Fruit fly (Drosophila melanogaster) whole organism, embryonic: ENCODE data around the gene SrpRbeta.

ENCODE experiments used
- Asciz ChIP-seq: fragments of 200-800 bp; sonication (Bioruptor generic); optimal IDR thresholded peaks from 2 replicates; lab custom pipeline; 2017; ENCODE audit warnings: missing biosample characterization, mild to moderate bottlenecking, missing genetic modification characterization, missing genetic modification reagents
- C15 ChIP-seq: fragments of 200-800 bp; sonication (Bioruptor generic); IDR thresholded peaks from 3 replicates; pipeline ENCODE4 v1.3.6; 2022; ENCODE audit warnings: missing biosample characterization, missing genetic modification characterization
- CG10274 ChIP-seq: fragments of 200-800 bp; sonication (Bioruptor generic); optimal IDR thresholded peaks from 3 replicates; lab custom pipeline; 2017; ENCODE audit warnings: missing biosample characterization, mild to moderate bottlenecking, missing genetic modification characterization
- CG12219 ChIP-seq: fragments of 200-800 bp; sonication (Bioruptor generic); optimal IDR thresholded peaks from 3 replicates; lab custom pipeline; 2018; ENCODE audit warnings: missing biosample characterization, mild to moderate bottlenecking, missing genetic modification characterization
- CG1233 ChIP-seq: fragments of 200-800 bp; sonication (Bioruptor generic); optimal IDR thresholded peaks from 4 replicates; lab custom pipeline; 2018; ENCODE audit warnings: missing biosample characterization, mild to moderate bottlenecking, missing genetic modification characterization
- CG12391 ChIP-seq: fragments of 200-800 bp; sonication (Bioruptor generic); optimal IDR thresholded peaks from 3 replicates; lab custom pipeline; 2018; ENCODE audit warnings: missing biosample characterization, mild to moderate bottlenecking, missing genetic modification characterization, moderate library complexity
- CG13287 ChIP-seq: fragments of 200-800 bp; sonication (Bioruptor generic); IDR thresholded peaks from 2 replicates; pipeline ENCODE4 v1.3.6; 2022; ENCODE audit warnings: missing biosample characterization, missing genetic modification characterization; ENCODE audit not compliant: partially characterized antibody
- CG13624 ChIP-seq: fragments of 200-800 bp; sonication (Bioruptor generic); optimal IDR thresholded peaks from 2 replicates; lab custom pipeline; 2016; ENCODE audit warnings: missing biosample characterization, missing genetic modification characterization
- CG14014 ChIP-seq: fragments of 200-800 bp; sonication (Bioruptor generic); IDR thresholded peaks from 2 replicates; pipeline ENCODE4 v1.3.6; 2022; ENCODE audit warnings: missing biosample characterization, missing genetic modification characterization
- CG14860 ChIP-seq: fragments of 200-800 bp; sonication (Bioruptor generic); IDR thresholded peaks from 3 replicates; pipeline ENCODE4 v1.3.6; 2022; ENCODE audit warnings: missing biosample characterization, missing genetic modification characterization; ENCODE audit not compliant: partially characterized antibody
- CG15269 ChIP-seq: fragments of 200-800 bp; sonication (Bioruptor generic); optimal IDR thresholded peaks from 2 replicates; lab custom pipeline; 2018; ENCODE audit warnings: missing biosample characterization, mild to moderate bottlenecking, missing genetic modification characterization, moderate library complexity
- CG1603 ChIP-seq: fragments of 200-800 bp; sonication (Bioruptor generic); optimal IDR thresholded peaks from 2 replicates; lab custom pipeline; 2019; ENCODE audit warnings: missing biosample characterization, mild to moderate bottlenecking, missing genetic modification characterization, moderate library complexity
- CG17328 ChIP-seq: fragments of 200-800 bp; sonication (Bioruptor generic); IDR thresholded peaks from 2 replicates; pipeline ENCODE4 v1.3.6; 2022; ENCODE audit warnings: missing biosample characterization, missing genetic modification characterization
- CG18599 ChIP-seq: fragments of 200-800 bp; sonication (Bioruptor generic); optimal IDR thresholded peaks from 3 replicates; lab custom pipeline; 2017; ENCODE audit warnings: missing biosample characterization, missing genetic modification characterization, mild to moderate bottlenecking, moderate library complexity, missing genetic modification reagents
- CG2678 ChIP-seq: fragments of 200-800 bp; sonication (Bioruptor generic); optimal IDR thresholded peaks from 3 replicates; lab custom pipeline; 2019; ENCODE audit warnings: missing biosample characterization, mild to moderate bottlenecking, missing genetic modification characterization, moderate library complexity
- CG3065 ChIP-seq: fragments of 200-800 bp; sonication (Bioruptor generic); optimal IDR thresholded peaks from 2 replicates; lab custom pipeline; 2016; ENCODE audit warnings: missing biosample characterization, missing genetic modification characterization
- CG34422 ChIP-seq: fragments of 200-800 bp; sonication (Bioruptor generic); IDR thresholded peaks from 3 replicates; pipeline ENCODE4 v1.3.6; 2022; ENCODE audit warnings: missing biosample characterization, missing genetic modification characterization
- CG4707 ChIP-seq: fragments of 200-800 bp; sonication (Bioruptor generic); optimal IDR thresholded peaks from 2 replicates; lab custom pipeline; 2018; ENCODE audit warnings: missing biosample characterization, mild to moderate bottlenecking, missing genetic modification characterization, moderate library complexity
- CG4820 ChIP-seq: fragments of 200-800 bp; sonication (Bioruptor generic); optimal IDR thresholded peaks from 3 replicates; lab custom pipeline; 2016; ENCODE audit warnings: missing biosample characterization, missing genetic modification characterization
- CG5953 ChIP-seq: fragments of 200-800 bp; sonication (Bioruptor generic); IDR thresholded peaks from 2 replicates; pipeline ENCODE4 v1.3.6; 2022; ENCODE audit warnings: missing biosample characterization, missing genetic modification characterization
- CG6175 ChIP-seq: fragments of 200-800 bp; sonication (Bioruptor generic); IDR thresholded peaks from 3 replicates; pipeline ENCODE4 v1.3.6; 2022; ENCODE audit warnings: missing biosample characterization, missing genetic modification characterization
- CG6272 ChIP-seq: fragments of 200-800 bp; sonication (Bioruptor generic); IDR thresholded peaks from 2 replicates; pipeline ENCODE4 v1.3.6; 2022; ENCODE audit warnings: missing biosample characterization, missing genetic modification characterization
- CG6813 ChIP-seq: fragments of 200-800 bp; sonication (Bioruptor generic); optimal IDR thresholded peaks from 2 replicates; lab custom pipeline; 2017; ENCODE audit warnings: missing biosample characterization, missing genetic modification characterization, mild to moderate bottlenecking, moderate library complexity, missing genetic modification reagents
- CG7839 ChIP-seq: fragments of 200-800 bp; sonication (Bioruptor generic); optimal IDR thresholded peaks from 3 replicates; lab custom pipeline; 2018; ENCODE audit warnings: missing biosample characterization, mild to moderate bottlenecking, missing genetic modification characterization, moderate library complexity
- CG9727 ChIP-seq: fragments of 200-800 bp; sonication (Bioruptor generic); optimal IDR thresholded peaks from 3 replicates; lab custom pipeline; 2017; ENCODE audit warnings: missing biosample characterization, mild to moderate bottlenecking, missing genetic modification characterization
- D19B ChIP-seq: fragments of 200-800 bp; sonication (Bioruptor generic); optimal IDR thresholded peaks from 2 replicates; lab custom pipeline; 2017; ENCODE audit warnings: missing biosample characterization, mild to moderate bottlenecking, missing genetic modification characterization
- Dbx ChIP-seq: fragments of 200-800 bp; sonication (Bioruptor generic); IDR thresholded peaks from 3 replicates; pipeline ENCODE4 v1.3.6; 2022; ENCODE audit warnings: missing biosample characterization, missing genetic modification characterization
- Dll ChIP-seq: fragments of 200-800 bp; sonication (Bioruptor generic); IDR thresholded peaks from 4 replicates; pipeline ENCODE4 v1.3.6; 2022; ENCODE audit warnings: missing biosample characterization, missing genetic modification characterization; ENCODE audit not compliant: partially characterized antibody
- Hr78 ChIP-seq, 2 experiments: fragments of 200-800 bp in 1 of 2; fragments of >200 bp in 1 of 2; sonication (Bioruptor generic) in 1 of 2; optimal IDR thresholded peaks; 2 replicates each; lab custom pipeline; 2017 to 2019; ENCODE audit warnings: missing biosample characterization in 2 of 2, missing genetic modification characterization in 2 of 2, mild to moderate bottlenecking in 1 of 2, moderate library complexity in 1 of 2
- Lpt ChIP-seq: fragments of >200 bp; optimal IDR thresholded peaks from 2 replicates; lab custom pipeline; 2018; ENCODE audit warnings: missing biosample characterization, missing genetic modification characterization
- MESR4 ChIP-seq: fragments of 200-800 bp; sonication (Bioruptor generic); optimal IDR thresholded peaks from 2 replicates; lab custom pipeline; 2018; ENCODE audit warnings: missing biosample characterization, mild to moderate bottlenecking, missing genetic modification characterization, moderate library complexity
- Mes4 ChIP-seq: fragments of 200-800 bp; sonication (Bioruptor generic); optimal IDR thresholded peaks from 2 replicates; lab custom pipeline; 2016; ENCODE audit warnings: missing biosample characterization, missing genetic modification characterization
- Oaz ChIP-seq: fragments of 200-800 bp; sonication (Bioruptor generic); IDR thresholded peaks from 2 replicates; pipeline ENCODE4 v1.3.6; 2022; ENCODE audit warnings: missing biosample characterization, missing genetic modification characterization
- Sry-β ChIP-seq: fragments of 200-800 bp; sonication (Bioruptor generic); optimal IDR thresholded peaks from 2 replicates; lab custom pipeline; 2018; ENCODE audit warnings: missing biosample characterization, mild to moderate bottlenecking, missing genetic modification characterization, moderate library complexity
- Xbp1 ChIP-seq: fragments of 200-800 bp; sonication (Bioruptor generic); optimal IDR thresholded peaks from 3 replicates; lab custom pipeline; 2016; ENCODE audit warnings: missing biosample characterization, mild to moderate bottlenecking, missing genetic modification characterization
- ato ChIP-seq: fragments of 200-800 bp; sonication (Bioruptor generic); IDR thresholded peaks from 2 replicates; pipeline ENCODE4 v1.3.6; 2022; ENCODE audit warnings: missing biosample characterization, missing genetic modification characterization; ENCODE audit not compliant: partially characterized antibody
- dmrt99B ChIP-seq: fragments of 200-800 bp; sonication (Bioruptor generic); optimal IDR thresholded peaks from 2 replicates; lab custom pipeline; 2018; ENCODE audit warnings: missing biosample characterization, mild to moderate bottlenecking, missing genetic modification characterization, moderate library complexity
- fd3F ChIP-seq: fragments of 200-800 bp; sonication (Bioruptor generic); optimal IDR thresholded peaks from 2 replicates; lab custom pipeline; 2018; ENCODE audit warnings: missing biosample characterization, mild to moderate bottlenecking, missing genetic modification characterization, moderate library complexity
- fru ChIP-seq: fragments of >200 bp; optimal IDR thresholded peaks from 2 replicates; lab custom pipeline; 2017
- gem ChIP-seq: fragments of 200-800 bp; sonication (Bioruptor generic); optimal IDR thresholded peaks from 2 replicates; lab custom pipeline; 2019; ENCODE audit warnings: missing biosample characterization, mild to moderate bottlenecking, missing genetic modification characterization, moderate library complexity
- grn ChIP-seq: fragments of 200-800 bp; sonication (Bioruptor generic); optimal IDR thresholded peaks from 3 replicates; lab custom pipeline; 2017; ENCODE audit warnings: missing biosample characterization, missing genetic modification characterization
- her ChIP-seq: fragments of 200-800 bp; sonication (Bioruptor generic); optimal IDR thresholded peaks from 2 replicates; lab custom pipeline; 2016; ENCODE audit warnings: missing biosample characterization, missing genetic modification characterization
- jigr1 ChIP-seq: fragments of 200-800 bp; sonication (Bioruptor generic); IDR thresholded peaks from 3 replicates; pipeline ENCODE4 v1.3.6; 2022; ENCODE audit warnings: missing biosample characterization, missing genetic modification characterization
- kay ChIP-seq: fragments of 200-800 bp; sonication (Bioruptor generic); optimal IDR thresholded peaks from 2 replicates; lab custom pipeline; 2016; ENCODE audit warnings: missing biosample characterization, missing genetic modification characterization
- lab ChIP-seq: fragments of 200-800 bp; sonication (Bioruptor generic); optimal IDR thresholded peaks from 3 replicates; lab custom pipeline; 2017; ENCODE audit warnings: missing biosample characterization, missing genetic modification characterization, mild to moderate bottlenecking, moderate library complexity, missing genetic modification reagents
- pzg ChIP-seq: fragments of 200-800 bp; sonication (Bioruptor generic); optimal IDR thresholded peaks from 3 replicates; lab custom pipeline; 2018; ENCODE audit warnings: missing biosample characterization, mild to moderate bottlenecking, missing genetic modification characterization, moderate library complexity
- sens-2 ChIP-seq: fragments of 200-800 bp; sonication (Bioruptor generic); IDR thresholded peaks from 2 replicates; pipeline ENCODE4 v1.3.6; 2022; ENCODE audit warnings: missing biosample characterization, missing genetic modification characterization
- sima ChIP-seq: fragments of 200-800 bp; sonication (Bioruptor generic); optimal IDR thresholded peaks from 2 replicates; lab custom pipeline; 2016; ENCODE audit warnings: missing biosample characterization, missing genetic modification characterization
- tio ChIP-seq: fragments of 200-800 bp; sonication (Bioruptor generic); optimal IDR thresholded peaks from 2 replicates; lab custom pipeline; 2017; ENCODE audit warnings: missing biosample characterization, missing genetic modification characterization, inconsistent platforms
- tup ChIP-seq: fragments of 200-800 bp; sonication (Bioruptor generic); optimal IDR thresholded peaks from 2 replicates; lab custom pipeline; 2016; ENCODE audit warnings: missing biosample characterization, mild to moderate bottlenecking, missing genetic modification characterization, moderate library complexity

Gene SrpRbeta

dm6 chr3L:8683773-8684172 is 36.3 kb downstream of the SrpRbeta start (continued):
- TF ChIP-seq D19B (GFP tag; lab: Kevin White, UChicago): no peak
- no peak for TF ChIP-seq C15 (GFP tag; lab: Robert Waterston, UW)
- no peak for TF ChIP-seq CG4820 (GFP tag; lab: Kevin White, UChicago)
- TF ChIP-seq dmrt99B (tag; lab: Kevin White, UChicago): no peak
- TF ChIP-seq ato (GFP tag; lab: Robert Waterston, UW): no peak
- TF ChIP-seq sima (GFP tag; lab: Kevin White, UChicago): no peak
- TF ChIP-seq CG5953 (GFP tag; lab: Robert Waterston, UW): no peak
- no peak for TF ChIP-seq Sry-β (GFP tag; lab: Kevin White, UChicago)
- TF ChIP-seq CG6813 (GFP tag; lab: Kevin White, UChicago): peak; percentile 52
- no peak for TF ChIP-seq her (GFP tag; lab: Kevin White, UChicago)
- 0 out of 3 replicates have a peak, but pooled peaks have one; percentile 51 for TF ChIP-seq Dbx (GFP tag; lab: Robert Waterston, UW)
- no peak for TF ChIP-seq CG6272 (GFP tag; lab: Robert Waterston, UW)
- no peak for TF ChIP-seq pzg (GFP tag; lab: Kevin White, UChicago)
- peak; percentile 13 for TF ChIP-seq CG2678
- peak; percentile 71 for TF ChIP-seq lab (GFP tag; lab: Kevin White, UChicago)
- peak; percentile 6 for TF ChIP-seq CG1233 (GFP tag; lab: Kevin White, UChicago)
- TF ChIP-seq CG1603 (tag; lab: Kevin White, UChicago): peak; percentile 19
- peak; percentile 7 for TF ChIP-seq Asciz (GFP tag; lab: Kevin White, UChicago)
- no peak for TF ChIP-seq gem (tag; lab: Kevin White, UChicago)
- no peak for TF ChIP-seq CG3065 (GFP tag; lab: Kevin White, UChicago)
- no peak for TF ChIP-seq CG12391
- no peak for TF ChIP-seq fru (lab: Kevin White, UChicago)
- no peak for TF ChIP-seq CG13624 (GFP tag; lab: Kevin White, UChicago)
- no peak for TF ChIP-seq CG34422 (GFP tag; lab: Robert Waterston, UW)
- 0 out of 3 replicates have a peak, but pooled peaks have one; percentile 54 for TF ChIP-seq CG6175 (GFP tag; lab: Robert Waterston, UW)
- no peak for TF ChIP-seq fd3F (GFP tag; lab: Kevin White, UChicago)
- peak; percentile 60 for TF ChIP-seq CG18599 (GFP tag; lab: Kevin White, UChicago)
- no peak for TF ChIP-seq CG4707 (GFP tag; lab: Kevin White, UChicago)
- no peak for TF ChIP-seq Xbp1 (GFP tag; lab: Kevin White, UChicago)
- no peak for TF ChIP-seq MESR4 (GFP tag; lab: Kevin White, UChicago)
- TF ChIP-seq jigr1 (GFP tag; lab: Robert Waterston, UW): no peak
- TF ChIP-seq Oaz (GFP tag; lab: Robert Waterston, UW): no peak
- TF ChIP-seq CG15269 (tag; lab: Kevin White, UChicago): no peak
- TF ChIP-seq CG9727 (GFP tag; lab: Kevin White, UChicago): peak; percentile 27
- no peak for TF ChIP-seq CG17328 (GFP tag; lab: Robert Waterston, UW)
- peak in 1 of 2 experiments; percentile 55 for TF ChIP-seq Hr78 (GFP tag; optimal IDR thresholded peaks at IDR 0.05; lab: Kevin White, UChicago)
- no peak for TF ChIP-seq kay (GFP tag; lab: Kevin White, UChicago)
- TF ChIP-seq Mes4 (GFP tag; lab: Kevin White, UChicago): no peak
- no peak for TF ChIP-seq Lpt (GFP tag; lab: Kevin White, UChicago)
- no peak for TF ChIP-seq tio
- TF ChIP-seq CG10274: no peak
- peak; percentile 54; the same call in 1 of the 2 replicates for TF ChIP-seq CG14014
- TF ChIP-seq sens-2: no peak
- TF ChIP-seq CG12219 (GFP tag; lab: Kevin White, UChicago): no peak
- TF ChIP-seq Dll (GFP tag; lab: Robert Waterston, UW): no peak
- TF ChIP-seq CG7839 (tag; lab: Kevin White, UChicago): no peak
- TF ChIP-seq grn: no peak
- no peak for TF ChIP-seq CG13287 (GFP tag; lab: Robert Waterston, UW)
- no peak for TF ChIP-seq CG14860
- TF ChIP-seq tup (GFP tag; lab: Kevin White, UChicago): no peak
